Worm (Caenorhabditis elegans): ENCODE measurements around the gene clec-66.

DNA sequence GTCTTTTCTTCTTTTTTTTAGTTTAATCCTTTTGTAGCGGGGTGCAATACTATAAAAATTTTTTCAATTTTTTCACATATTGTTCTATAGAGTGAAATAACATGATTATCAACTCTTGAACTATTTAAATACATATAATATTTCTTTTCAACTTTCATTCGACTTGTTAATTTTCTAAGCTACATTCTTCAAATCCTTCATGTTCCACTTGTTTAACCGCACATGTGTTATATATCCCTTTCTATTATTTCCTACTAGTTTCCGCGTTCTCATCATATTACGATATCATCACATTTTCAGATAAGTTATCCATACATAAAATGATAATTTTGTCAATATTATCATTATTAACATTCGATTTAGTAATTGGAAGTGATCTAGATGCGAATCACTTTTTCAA is 48.3 kb upstream of the clec-66 start, which contains the start of gene Y46G5A.29:
- TF ChIP-seq ttx-3 (tag; optimal IDR thresholded peaks at IDR 0.05) = no peak
- no peak for TF ChIP-seq ztf-16 (tag; optimal IDR thresholded peaks at IDR 0.05)
- no peak for TF ChIP-seq ceh-9 (tag; optimal IDR thresholded peaks at IDR 0.05)
- TF ChIP-seq unc-3 (GFP tag; conservative IDR thresholded peaks at IDR 0.05) = no peak
- no peak for TF ChIP-seq unc-3 (tag; optimal IDR thresholded peaks at IDR 0.05)
- TF ChIP-seq unc-55 (GFP tag; optimal IDR thresholded peaks at IDR 0.05) = no peak
- no peak for TF ChIP-seq pag-3 (tag; optimal IDR thresholded peaks at IDR 0.05; ENCODE audit: borderline replicate concordance)
- no peak for TF ChIP-seq fax-1 (tag; optimal IDR thresholded peaks at IDR 0.05)
- TF ChIP-seq pqm-1 (tag; optimal IDR thresholded peaks at IDR 0.05) = no peak
- TF ChIP-seq ets-4 (tag; optimal IDR thresholded peaks at IDR 0.05) = no peak
- TF ChIP-seq pat-9 (tag; optimal IDR thresholded peaks at IDR 0.05) = no peak
- TF ChIP-seq nhr-11 (tag; optimal IDR thresholded peaks at IDR 0.05) = no peak
- TF ChIP-seq fkh-10 (GFP tag; optimal IDR thresholded peaks at IDR 0.05) = no peak
- no peak for TF ChIP-seq ama-1 (optimal IDR thresholded peaks at IDR 0.05)
